Worm (Caenorhabditis elegans): ENCODE results near the gene D2096.10.

DNA sequence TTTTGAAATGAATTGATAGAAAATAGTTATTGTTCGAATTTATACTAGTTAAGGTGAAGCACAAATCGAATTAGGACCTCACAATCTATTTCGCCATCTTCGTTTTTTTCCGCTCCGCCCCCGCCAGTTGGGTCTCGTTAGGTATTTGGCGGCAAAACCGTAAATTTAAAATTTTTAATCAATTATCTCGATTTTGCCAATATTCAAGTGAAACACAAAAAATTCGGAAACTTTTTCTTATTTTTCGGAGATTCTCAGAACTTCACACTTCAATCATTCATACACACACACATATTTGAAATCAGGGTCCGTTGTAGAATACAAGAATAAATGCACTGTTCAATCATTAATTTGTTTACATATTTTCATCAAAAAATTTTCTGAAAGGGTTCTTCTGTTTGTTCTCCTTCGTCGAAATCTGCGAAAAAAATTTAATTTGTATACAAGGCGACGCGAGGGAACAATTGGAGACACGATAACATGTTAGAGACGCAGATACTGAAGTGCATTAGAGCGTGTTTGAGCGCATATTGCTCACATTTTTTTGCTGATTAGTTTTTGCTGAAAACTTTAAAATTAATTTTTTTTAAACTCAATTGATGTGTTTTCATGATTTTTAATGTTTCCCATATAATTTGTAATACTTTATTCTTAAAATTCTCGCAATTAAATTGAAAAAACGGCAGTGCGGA, 29.2 kb downstream of the D2096.10 start, which contains the start of gene D2096.5:
- TF ChIP-seq hnd-1 (tag; optimal IDR thresholded peaks at IDR 0.05) (no peak), tra-4 (tag; optimal IDR thresholded peaks at IDR 0.05) (no peak), ama-1 (optimal IDR thresholded peaks at IDR 0.05) (no peak), tbx-11 (GFP tag; IDR thresholded peaks at IDR 0.05) (no peak), ceh-13 (GFP tag; optimal IDR thresholded peaks at IDR 0.05) (no peak), ets-7 (tag; optimal IDR thresholded peaks at IDR 0.05) (no peak)

Data from whole organism, early embryonic.